Worm (Caenorhabditis elegans) whole organism, midembryonic: ENCODE results near the gene rabr-4.

Experiments
- cog-1 ChIP-seq: sonication (generic microtip); optimal IDR thresholded peaks from 2 replicates; lab custom pipeline; 2016; ENCODE audit warnings: missing genetic modification characterization, missing compliant biosample characterization
- flt-1 ChIP-seq: fragments of 200-800 bp; sonication (Bioruptor generic); IDR thresholded peaks from 2 replicates; pipeline ENCODE4 v1.3.6; 2022; ENCODE audit warnings: missing genetic modification characterization, missing compliant biosample characterization
- med-1 ChIP-seq: sonication (generic microtip); optimal IDR thresholded peaks from 2 replicates; lab custom pipeline; 2017; ENCODE audit warnings: missing genetic modification characterization, mild to moderate bottlenecking, missing compliant biosample characterization, antibody characterized with exemption, missing genetic modification reagents; ENCODE audit not compliant: insufficient read depth
- ref-1 ChIP-seq: fragments of 200-800 bp; sonication (Bioruptor generic); conservative IDR thresholded peaks from 2 replicates; pipeline ENCODE4 v1.3.6; 2022; ENCODE audit warnings: missing genetic modification reagents, missing genetic modification characterization, missing compliant biosample characterization
- ztf-23 ChIP-seq: fragments of 200-800 bp; sonication (Bioruptor generic); IDR thresholded peaks from 2 replicates; pipeline ENCODE4 v1.3.6; 2022; ENCODE audit warnings: missing genetic modification reagents, missing genetic modification characterization, missing compliant biosample characterization

DNA sequence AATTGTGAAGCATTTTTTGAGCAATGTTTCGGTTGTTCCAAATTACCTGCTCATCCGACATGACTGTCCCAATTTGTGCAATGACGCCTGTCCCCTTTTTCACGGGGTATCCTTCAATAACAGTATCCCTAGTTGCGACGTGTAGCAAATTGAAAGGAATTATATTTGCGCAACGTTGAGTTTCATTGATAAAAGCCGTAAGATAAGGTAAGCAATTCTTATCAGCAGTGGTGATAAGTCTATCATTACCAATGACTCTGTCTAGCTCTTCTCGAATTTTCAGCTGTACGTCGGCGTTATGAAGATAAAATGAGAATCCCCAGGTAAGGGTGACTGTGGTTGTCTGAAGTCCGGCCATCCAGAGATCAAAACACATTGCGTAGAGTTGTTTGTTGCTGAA lies 20.6 kb upstream of the rabr-4 start:
- TF ChIP-seq med-1, result no peak
- no peak for TF ChIP-seq ref-1 (GFP tag; lab: Robert Waterston, UW)
- no peak for TF ChIP-seq ztf-23 (GFP tag; lab: Robert Waterston, UW)
- no peak for TF ChIP-seq cog-1 (tag; lab: Kevin White, UChicago)
- TF ChIP-seq flt-1 (GFP tag; lab: Robert Waterston, UW), result no peak
